Worm (Caenorhabditis elegans): ENCODE measurements around the gene nlp-36.

ce11 chrIII:9485373-9485772 is 3.2 kb upstream of the nlp-36 start, which contains the start of gene bre-3:
- TF ChIP-seq skn-1 (tag; optimal IDR thresholded peaks at IDR 0.05) (no peak), D1046.2 (GFP tag; IDR thresholded peaks at IDR 0.05) (no peak), mdt-29 (GFP tag; IDR thresholded peaks at IDR 0.05) (no peak), ama-1 (optimal IDR thresholded peaks at IDR 0.05) (no peak), ceh-82 (tag; optimal IDR thresholded peaks at IDR 0.05) (no peak), nhr-102 (tag; optimal IDR thresholded peaks at IDR 0.05) (no peak), nhr-28 (tag; optimal IDR thresholded peaks at IDR 0.05) (no peak), unc-62 (GFP tag; optimal IDR thresholded peaks at IDR 0.05 in 1 of 2) (no peak), unc-62 (tag; optimal IDR thresholded peaks at IDR 0.05) (no peak), aly-2 (tag; optimal IDR thresholded peaks at IDR 0.05) (no peak), dmd-8 (GFP tag; IDR thresholded peaks at IDR 0.05) (no peak), attf-4 (tag; optimal IDR thresholded peaks at IDR 0.05) (no peak), snpc-4 (tag; optimal IDR thresholded peaks at IDR 0.05) (no peak), pqm-1 (tag; optimal IDR thresholded peaks at IDR 0.05) (no peak)
